Worm (Caenorhabditis elegans): ENCODE data around the gene glb-27.

Gene glb-27

ce11 chrII:8518210-8518609 is 37.9 kb downstream of the glb-27 start, which contains the start of gene T13H5.8:
Gene T13H5.8 (plus strand): TSS chrII:8518510.
- TF ChIP-seq egl-44 (GFP tag; IDR thresholded peaks at IDR 0.05), result no peak
- TF ChIP-seq snpc-1.1 (tag; optimal IDR thresholded peaks at IDR 0.05; ENCODE audit: insufficient read depth), result no peak
- TF ChIP-seq tbp1 (GFP tag; optimal IDR thresholded peaks at IDR 0.05), result no peak
- TF ChIP-seq bed-1 (GFP tag; IDR thresholded peaks at IDR 0.05), result no peak
- no peak for TF ChIP-seq repo-1 (tag; optimal IDR thresholded peaks at IDR 0.05)
- no peak for TF ChIP-seq T26A5.8 (tag; optimal IDR thresholded peaks at IDR 0.05)
- TF ChIP-seq mel-28 (tag; optimal IDR thresholded peaks at IDR 0.05; ENCODE audit: borderline replicate concordance), result no peak
- TF ChIP-seq akir-1 (GFP tag; optimal IDR thresholded peaks at IDR 0.05), result no peak
- no peak for TF ChIP-seq F39B2.1 (GFP tag; IDR thresholded peaks at IDR 0.05)
- no peak for TF ChIP-seq C06A6.2 (GFP tag; conservative IDR thresholded peaks at IDR 0.05)
- no peak for TF ChIP-seq mcd-1 (GFP tag; IDR thresholded peaks at IDR 0.05)
- no peak for TF ChIP-seq mes-4 (tag; optimal IDR thresholded peaks at IDR 0.05)
- TF ChIP-seq zim-3 (tag; optimal IDR thresholded peaks at IDR 0.05), result no peak
- no peak for TF ChIP-seq xnd-1 (tag; optimal IDR thresholded peaks at IDR 0.05)
- TF ChIP-seq F55B11.4 (tag; optimal IDR thresholded peaks at IDR 0.05; ENCODE audit: borderline replicate concordance, insufficient read depth), result no peak
- TF ChIP-seq attf-3 (GFP tag; conservative IDR thresholded peaks at IDR 0.05), result no peak
- TF ChIP-seq ztf-18 (tag; optimal IDR thresholded peaks at IDR 0.05), result no peak

- TF ChIP-seq ekl-4 (GFP tag; IDR thresholded peaks at IDR 0.05), result no peak
- TF ChIP-seq repo-1 (tag; optimal IDR thresholded peaks at IDR 0.05), result no peak
- TF ChIP-seq F39B2.1 (GFP tag; IDR thresholded peaks at IDR 0.05), result no peak
- peak; percentile 65 for TF ChIP-seq F33H1.4 (GFP tag; IDR thresholded peaks at IDR 0.05)
- no peak for TF ChIP-seq mes-4 (tag; optimal IDR thresholded peaks at IDR 0.05)
- no peak for TF ChIP-seq lin-26 (GFP tag; IDR thresholded peaks at IDR 0.05)
- TF ChIP-seq bed-2 (GFP tag; IDR thresholded peaks at IDR 0.05), result no peak
- no peak for TF ChIP-seq hlh-26 (GFP tag; conservative IDR thresholded peaks at IDR 0.05)
- no peak for TF ChIP-seq nhr-120 (GFP tag; IDR thresholded peaks at IDR 0.05)
- peak; percentile 74 for TF ChIP-seq F23B12.7 (tag; optimal IDR thresholded peaks at IDR 0.05; ENCODE audit: insufficient read depth)
- peak; percentile 1 for TF ChIP-seq K12H6.12 (tag; optimal IDR thresholded peaks at IDR 0.05)
- no peak for TF ChIP-seq F37B4.10 (GFP tag; IDR thresholded peaks at IDR 0.05)
- peak; percentile 44; the same call in 1 of the 2 replicates for TF ChIP-seq Y67H2A.10 (GFP tag; conservative IDR thresholded peaks at IDR 0.05)
- TF ChIP-seq ztf-6 (GFP tag; IDR thresholded peaks at IDR 0.05), result no peak
- no peak for TF ChIP-seq gei-17 (GFP tag; optimal IDR thresholded peaks at IDR 0.05)
- TF ChIP-seq egl-18 (GFP tag; IDR thresholded peaks at IDR 0.05), result no peak
- TF ChIP-seq B0336.3 (GFP tag; IDR thresholded peaks at IDR 0.05), result no peak
- peak; percentile 57 for TF ChIP-seq ztf-18 (tag; optimal IDR thresholded peaks at IDR 0.05)
- TF ChIP-seq Y53G8AR.9 (GFP tag; conservative IDR thresholded peaks at IDR 0.05), result no peak
- TF ChIP-seq madf-3 (GFP tag; IDR thresholded peaks at IDR 0.05), result no peak
- TF ChIP-seq hrde-1 (tag; optimal IDR thresholded peaks at IDR 0.05; ENCODE audit: borderline replicate concordance), result no peak
- TF ChIP-seq ztf-26 (tag; optimal IDR thresholded peaks at IDR 0.05), result no peak
- TF ChIP-seq ztf-22 (GFP tag; optimal IDR thresholded peaks at IDR 0.05), result no peak
- peak; percentile 94 for TF ChIP-seq mcd-1 (GFP tag; IDR thresholded peaks at IDR 0.05)
- TF ChIP-seq F49E8.2 (tag; optimal IDR thresholded peaks at IDR 0.05; ENCODE audit: insufficient read depth), result peak; percentile 65
- peak; percentile 37 for TF ChIP-seq efl-1 (GFP tag; optimal IDR thresholded peaks at IDR 0.05)
- no peak for TF ChIP-seq sptf-2 (GFP tag; optimal IDR thresholded peaks at IDR 0.05)
- no peak for TF ChIP-seq lag-1 (GFP tag; IDR thresholded peaks at IDR 0.05)
- TF ChIP-seq zim-3 (tag; optimal IDR thresholded peaks at IDR 0.05), result no peak
- no peak for TF ChIP-seq Y79H2A.3 (GFP tag; conservative IDR thresholded peaks at IDR 0.05)
- peak; percentile 36 for TF ChIP-seq lin-40 (tag; optimal IDR thresholded peaks at IDR 0.05)
- TF ChIP-seq T07F8.4 (tag; optimal IDR thresholded peaks at IDR 0.05), result no peak
- no peak for TF ChIP-seq C17E4.6 (GFP tag; IDR thresholded peaks at IDR 0.05)
- no peak for TF ChIP-seq mxl-1 (tag; optimal IDR thresholded peaks at IDR 0.05)
- peak; percentile 49 for TF ChIP-seq madf-10 (tag; optimal IDR thresholded peaks at IDR 0.05)
- peak; percentile 62 for TF ChIP-seq D2030.7 (GFP tag; IDR thresholded peaks at IDR 0.05)
- TF ChIP-seq nhr-80 (tag; optimal IDR thresholded peaks at IDR 0.05), result peak; percentile 55
Observed at ce11 chrII:8516783-8517182, 39.3 kb downstream of the glb-27 start, which contains the start of gene rnh-2. Gene rnh-2 (plus strand): TSS chrII:8517150.
